Fruit fly (Drosophila melanogaster) whole organism, embryonic: ENCODE results near the gene MAGE.

Experiments used
- Antp ChIP-seq: fragments of 200-800 bp; sonication (Bioruptor generic); optimal IDR thresholded peaks from 3 replicates; lab custom pipeline; 2016; ENCODE audit warnings: missing biosample characterization, missing genetic modification characterization
- Atf3 ChIP-seq: fragments of 200-800 bp; sonication (Bioruptor generic); optimal IDR thresholded peaks from 3 replicates; lab custom pipeline; 2016; ENCODE audit warnings: missing biosample characterization, missing genetic modification characterization
- Awh ChIP-seq: fragments of 200-800 bp; sonication (Bioruptor generic); IDR thresholded peaks from 2 replicates; pipeline ENCODE4, ENCODE4 v1.3.6; 2022; ENCODE audit warnings: missing biosample characterization, missing genetic modification characterization
- CG10462 ChIP-seq: fragments of 200-800 bp; sonication (Bioruptor generic); optimal IDR thresholded peaks from 2 replicates; lab custom pipeline; 2016; ENCODE audit warnings: missing biosample characterization, missing genetic modification characterization
- CG11247 ChIP-seq: fragments of 200-800 bp; sonication (Bioruptor generic); IDR thresholded peaks from 2 replicates; pipeline ENCODE4 v1.3.6; 2022; ENCODE audit warnings: missing biosample characterization, missing genetic modification characterization
- CG12391 ChIP-seq: fragments of 200-800 bp; sonication (Bioruptor generic); optimal IDR thresholded peaks from 3 replicates; lab custom pipeline; 2018; ENCODE audit warnings: missing biosample characterization, mild to moderate bottlenecking, missing genetic modification characterization, moderate library complexity
- CG12659 ChIP-seq: fragments of 200-800 bp; sonication (Bioruptor generic); optimal IDR thresholded peaks from 3 replicates; lab custom pipeline; 2017; ENCODE audit warnings: mild to moderate bottlenecking, missing biosample characterization, missing genetic modification reagents, missing genetic modification characterization
- CG15479 ChIP-seq: fragments of 200-800 bp; sonication (Bioruptor generic); optimal IDR thresholded peaks from 3 replicates; lab custom pipeline; 2019; ENCODE audit warnings: missing biosample characterization, mild to moderate bottlenecking, missing genetic modification characterization, moderate library complexity
- CG15696 ChIP-seq: fragments of 200-800 bp; sonication (Bioruptor generic); optimal IDR thresholded peaks from 2 replicates; lab custom pipeline; 2019; ENCODE audit warnings: missing biosample characterization, mild to moderate bottlenecking, missing genetic modification characterization, moderate library complexity
- CG16815 ChIP-seq: fragments of 200-800 bp; sonication (Bioruptor generic); optimal IDR thresholded peaks from 3 replicates; lab custom pipeline; 2017; ENCODE audit warnings: missing biosample characterization, mild to moderate bottlenecking, missing genetic modification characterization
- CG17359 ChIP-seq: fragments of 200-800 bp; sonication (Bioruptor generic); optimal IDR thresholded peaks from 3 replicates; lab custom pipeline; 2018; ENCODE audit warnings: missing biosample characterization, mild to moderate bottlenecking, missing genetic modification characterization, moderate library complexity
- CG1792 ChIP-seq: fragments of 200-800 bp; sonication (Bioruptor generic); optimal IDR thresholded peaks from 2 replicates; lab custom pipeline; 2016; ENCODE audit warnings: missing biosample characterization, missing genetic modification characterization
- CG34224 ChIP-seq: fragments of 200-800 bp; sonication (Bioruptor generic); IDR thresholded peaks from 3 replicates; pipeline ENCODE4 v1.3.6; 2022; ENCODE audit warnings: missing biosample characterization, missing genetic modification characterization; ENCODE audit not compliant: partially characterized antibody
- CG6272 ChIP-seq: fragments of 200-800 bp; sonication (Bioruptor generic); IDR thresholded peaks from 2 replicates; pipeline ENCODE4 v1.3.6; 2022; ENCODE audit warnings: missing biosample characterization, missing genetic modification characterization
- CG8944 ChIP-seq: fragments of 200-800 bp; sonication (Bioruptor generic); optimal IDR thresholded peaks from 3 replicates; lab custom pipeline; 2016; ENCODE audit warnings: missing biosample characterization, missing genetic modification characterization
- CG9609 ChIP-seq: fragments of 200-800 bp; sonication (Bioruptor generic); optimal IDR thresholded peaks from 3 replicates; lab custom pipeline; 2016; ENCODE audit warnings: missing biosample characterization, missing genetic modification characterization
- CG9797 ChIP-seq: fragments of 200-800 bp; sonication (Bioruptor generic); optimal IDR thresholded peaks from 3 replicates; lab custom pipeline; 2018; ENCODE audit warnings: missing biosample characterization, mild to moderate bottlenecking, missing genetic modification characterization
- CTCF ChIP-seq: fragments of 200-800 bp; sonication (Bioruptor generic); optimal IDR thresholded peaks from 2 replicates; lab custom pipeline; 2017; ENCODE audit warnings: missing biosample characterization, mild to moderate bottlenecking, missing genetic modification characterization, moderate library complexity
- CrebB ChIP-seq: fragments of 200-800 bp; sonication (Bioruptor generic); optimal IDR thresholded peaks from 3 replicates; lab custom pipeline; 2018; ENCODE audit warnings: missing biosample characterization, mild to moderate bottlenecking, missing genetic modification characterization
- Dbx ChIP-seq: fragments of 200-800 bp; sonication (Bioruptor generic); IDR thresholded peaks from 3 replicates; pipeline ENCODE4 v1.3.6; 2022; ENCODE audit warnings: missing biosample characterization, missing genetic modification characterization
- HLHmδ ChIP-seq: fragments of 200-800 bp; sonication (Bioruptor generic); optimal IDR thresholded peaks from 2 replicates; lab custom pipeline; 2018; ENCODE audit warnings: missing biosample characterization, mild to moderate bottlenecking, missing genetic modification characterization, moderate library complexity
- Lhr ChIP-seq: fragments of 200-800 bp; sonication (Bioruptor generic); optimal IDR thresholded peaks from 3 replicates; lab custom pipeline; 2017; ENCODE audit warnings: mild to moderate bottlenecking, missing biosample characterization, missing genetic modification reagents, missing genetic modification characterization
- Myb ChIP-seq: fragments of 200-800 bp; sonication (Bioruptor generic); optimal IDR thresholded peaks from 2 replicates; lab custom pipeline; 2016; ENCODE audit warnings: missing biosample characterization, missing genetic modification characterization
- NC2α ChIP-seq: fragments of 200-800 bp; sonication (Bioruptor generic); optimal IDR thresholded peaks from 2 replicates; lab custom pipeline; 2016; ENCODE audit warnings: missing biosample characterization, missing genetic modification characterization
- Pdp1 ChIP-seq, 2 experiments: fragments of 200-800 bp; sonication (Bioruptor generic); optimal IDR thresholded peaks; 3 replicates each; lab custom pipeline; 2016; ENCODE audit warnings: missing biosample characterization in 2 of 2, missing genetic modification characterization in 2 of 2, mild to moderate bottlenecking in 1 of 2, moderate library complexity in 1 of 2
- Ptx1 ChIP-seq: fragments of 200-800 bp; sonication (Bioruptor generic); IDR thresholded peaks from 2 replicates; pipeline ENCODE4 v1.3.6; 2022; ENCODE audit warnings: missing biosample characterization, missing genetic modification characterization
- Sox100B ChIP-seq: fragments of 200-800 bp; sonication (Bioruptor generic); optimal IDR thresholded peaks from 3 replicates; lab custom pipeline; 2018; ENCODE audit warnings: missing biosample characterization, mild to moderate bottlenecking, missing genetic modification characterization
- Trl ChIP-seq, 3 experiments: fragments of >200 bp in 2 of 3; fragments of 200-800 bp in 1 of 3; sonication (Bioruptor generic) in 1 of 3; optimal IDR thresholded peaks; 2 replicates in 1 of 3; 3 replicates in 2 of 3; lab custom pipeline; 2016 to 2017; ENCODE audit warnings: missing biosample characterization in 1 of 3, missing genetic modification characterization in 1 of 3
- bab2 ChIP-seq: fragments of 200-800 bp; sonication (Bioruptor generic); optimal IDR thresholded peaks from 2 replicates; lab custom pipeline; 2016; ENCODE audit warnings: missing biosample characterization, missing genetic modification characterization
- bbx ChIP-seq: fragments of 200-800 bp; sonication (Bioruptor generic); IDR thresholded peaks from 2 replicates; pipeline ENCODE4 v1.3.6; 2022; ENCODE audit warnings: missing biosample characterization, missing genetic modification characterization; ENCODE audit not compliant: partially characterized antibody
- chinmo ChIP-seq: fragments of 200-800 bp; sonication (Bioruptor generic); IDR thresholded peaks from 4 replicates; pipeline ENCODE4 v1.3.6; 2022; ENCODE audit warnings: missing biosample characterization, missing genetic modification characterization; ENCODE audit not compliant: partially characterized antibody
- dm ChIP-seq: fragments of 200-800 bp; sonication (Bioruptor generic); optimal IDR thresholded peaks from 3 replicates; lab custom pipeline; 2016; ENCODE audit warnings: missing biosample characterization, missing genetic modification characterization
- ftz-f1 ChIP-seq: fragments of 200-800 bp; sonication (Bioruptor generic); optimal IDR thresholded peaks from 2 replicates; lab custom pipeline; 2016; ENCODE audit warnings: missing biosample characterization, missing genetic modification characterization
- grau ChIP-seq: fragments of 200-800 bp; optimal IDR thresholded peaks from 3 replicates; lab custom pipeline; 2019; ENCODE audit warnings: missing biosample characterization, mild to moderate bottlenecking, missing genetic modification characterization, moderate library complexity
- kah ChIP-seq: fragments of 200-800 bp; sonication (Bioruptor generic); optimal IDR thresholded peaks from 2 replicates; lab custom pipeline; 2018; ENCODE audit warnings: missing biosample characterization, mild to moderate bottlenecking, missing genetic modification characterization
- lab ChIP-seq: fragments of 200-800 bp; sonication (Bioruptor generic); optimal IDR thresholded peaks from 3 replicates; lab custom pipeline; 2017; ENCODE audit warnings: missing biosample characterization, missing genetic modification characterization, mild to moderate bottlenecking, moderate library complexity, missing genetic modification reagents
- nmo ChIP-seq: fragments of 200-800 bp; sonication (Bioruptor generic); optimal IDR thresholded peaks from 2 replicates; lab custom pipeline; 2018; ENCODE audit warnings: missing biosample characterization, mild to moderate bottlenecking, missing genetic modification characterization, moderate library complexity
- org-1 ChIP-seq: fragments of 200-800 bp; sonication (Bioruptor generic); optimal IDR thresholded peaks from 2 replicates; lab custom pipeline; 2017; ENCODE audit warnings: missing biosample characterization, missing genetic modification characterization
- otp ChIP-seq: fragments of 200-800 bp; sonication (Bioruptor generic); IDR thresholded peaks from 3 replicates; pipeline ENCODE4, ENCODE4 v1.3.6; 2022; ENCODE audit warnings: missing biosample characterization, missing genetic modification characterization
- p53 ChIP-seq: fragments of 200-800 bp; sonication (Bioruptor generic); optimal IDR thresholded peaks from 2 replicates; lab custom pipeline; 2016; ENCODE audit warnings: missing biosample characterization, missing genetic modification characterization
- pnt ChIP-seq: fragments of 200-800 bp; sonication (Bioruptor generic); optimal IDR thresholded peaks from 3 replicates; lab custom pipeline; 2016; ENCODE audit warnings: missing biosample characterization, missing genetic modification characterization
- pros ChIP-seq: fragments of 200-800 bp; sonication (Bioruptor generic); optimal IDR thresholded peaks from 3 replicates; lab custom pipeline; 2019; ENCODE audit warnings: missing biosample characterization, mild to moderate bottlenecking, missing genetic modification characterization, moderate library complexity
- psq ChIP-seq: fragments of 200-800 bp; sonication (Bioruptor generic); optimal IDR thresholded peaks from 2 replicates; lab custom pipeline; 2017; ENCODE audit warnings: missing biosample characterization, missing genetic modification characterization
- salm ChIP-seq: fragments of 200-800 bp; sonication (Bioruptor generic); optimal IDR thresholded peaks from 2 replicates; lab custom pipeline; 2018; ENCODE audit warnings: missing biosample characterization, mild to moderate bottlenecking, missing genetic modification characterization
- sc ChIP-seq, 3 experiments: fragments of >200 bp in 2 of 3; fragments of 200-800 bp in 1 of 3; sonication (Bioruptor generic) in 1 of 3; optimal IDR thresholded peaks; 2 replicates in 2 of 3; 3 replicates in 1 of 3; lab custom pipeline; 2017; ENCODE audit warnings: mild to moderate bottlenecking in 1 of 3, missing biosample characterization in 1 of 3, missing genetic modification characterization in 1 of 3, missing genetic modification reagents in 1 of 3
- vvl ChIP-seq: fragments of 200-800 bp; sonication (Bioruptor generic); IDR thresholded peaks from 2 replicates; pipeline ENCODE4 v1.3.6; 2022; ENCODE audit warnings: missing biosample characterization, missing genetic modification characterization

MAGE gene

dm6 chr3R:7200670-7201069, 45.7 kb upstream of the MAGE start, which contains the start of gene CG14609:
CG14609 (plus strand) TSS chr3R:7200970.
- TF ChIP-seq pros (no peak), NC2α (GFP tag; lab: Kevin White, UChicago) (no peak), CG9609 (GFP tag; lab: Kevin White, UChicago) (no peak), Dbx (GFP tag; lab: Robert Waterston, UW) (no peak), CG16815 (GFP tag; lab: Kevin White, UChicago) (no peak), CG6272 (GFP tag; lab: Robert Waterston, UW) (no peak), CG9797 (GFP tag; lab: Kevin White, UChicago) (no peak), bbx (GFP tag; lab: Robert Waterston, UW) (no peak), pnt (GFP tag; lab: Kevin White, UChicago) (no peak), Lhr (no peak), CG12659 (GFP tag; lab: Kevin White, UChicago) (no peak), CTCF (no peak), CG17359 (tag; lab: Kevin White, UChicago) (no peak), CG15696 (tag; lab: Kevin White, UChicago) (no peak), Ptx1 (GFP tag; lab: Robert Waterston, UW) (no peak), org-1 (GFP tag; lab: Kevin White, UChicago) (no peak)

dm6 chr3R:7199849-7200248, 44.9 kb upstream of the MAGE start:
- TF ChIP-seq ftz-f1 (GFP tag; lab: Kevin White, UChicago) (peak; percentile 74), salm (tag; lab: Kevin White, UChicago) (no peak)

- TF ChIP-seq nmo (no peak), Awh (GFP tag; lab: Robert Waterston, UW) (peak; percentile 54; the same call in 1 of the 2 replicates)
- TF ChIP-seq, all 482 proteins: peak for 1
Measured at dm6 chr3R:7188697-7189096, 33.7 kb upstream of the MAGE start.

dm6 chr3R:7187989-7188388, 33.0 kb upstream of the MAGE start:
- TF ChIP-seq CG12391 (tag; lab: Kevin White, UChicago) (no peak), sc (optimal IDR thresholded peaks at IDR 0.05; lab: Kevin White, UChicago) (no peak), sc (GFP tag; optimal IDR thresholded peaks at IDR 0.05; lab: Kevin White, UChicago) (no peak), p53 (GFP tag; lab: Kevin White, UChicago) (no peak), chinmo (GFP tag; lab: Robert Waterston, UW) (0 out of 4 replicates have a peak, but pooled peaks have one; percentile 61), otp (GFP tag; lab: Robert Waterston, UW) (no peak; the same call in 2 of the 3 replicates), Myb (GFP tag; lab: Kevin White, UChicago) (no peak), CG1792 (GFP tag; lab: Kevin White, UChicago) (no peak), lab (no peak), CG11247 (GFP tag; lab: Robert Waterston, UW) (no peak), Atf3 (GFP tag; lab: Kevin White, UChicago) (peak; percentile 12), kah (GFP tag; lab: Kevin White, UChicago) (no peak), CG10462 (GFP tag; lab: Kevin White, UChicago) (no peak), Pdp1 (GFP tag; optimal IDR thresholded peaks at IDR 0.05; lab: Kevin White, UChicago) (peak in 1 of 2 experiments; percentile 93), CG34224 (no peak), psq (GFP tag; lab: Kevin White, UChicago) (no peak), HLHmδ (GFP tag; lab: Kevin White, UChicago) (no peak), Trl (optimal IDR thresholded peaks at IDR 0.05; lab: Kevin White, UChicago) (peak; percentile 9 to 16), Trl (GFP tag; optimal IDR thresholded peaks at IDR 0.05; lab: Kevin White, UChicago) (no peak), pnt (GFP tag; lab: Kevin White, UChicago) (no peak), CrebB (tag; lab: Kevin White, UChicago) (no peak), CG8944 (GFP tag; lab: Kevin White, UChicago) (no peak), Sox100B (no peak), Antp (GFP tag; lab: Kevin White, UChicago) (no peak), dm (GFP tag; lab: Kevin White, UChicago) (peak; percentile 57), vvl (GFP tag; lab: Robert Waterston, UW) (peak; percentile 34; the same call in 1 of the 2 replicates), bab2 (GFP tag; lab: Kevin White, UChicago) (no peak), CG15479 (GFP tag; lab: Kevin White, UChicago) (no peak), grau (tag; lab: Kevin White, UChicago) (no peak)
